Fruit fly (Drosophila melanogaster) whole organism, embryonic: ENCODE measurements around the gene SuUR.

Experiments
- Ada2b ChIP-seq: fragments of 200-800 bp; sonication (Bioruptor generic); IDR thresholded peaks from 2 replicates; pipeline ENCODE4 v1.3.6; 2022; ENCODE audit warnings: missing biosample characterization, missing genetic modification characterization
- Awh ChIP-seq: fragments of 200-800 bp; sonication (Bioruptor generic); IDR thresholded peaks from 2 replicates; pipeline ENCODE4, ENCODE4 v1.3.6; 2022; ENCODE audit warnings: missing biosample characterization, missing genetic modification characterization
- CG12155 ChIP-seq: fragments of 200-800 bp; sonication (Bioruptor generic); optimal IDR thresholded peaks from 3 replicates; lab custom pipeline; 2016; ENCODE audit warnings: missing biosample characterization, missing genetic modification characterization
- CG12219 ChIP-seq: fragments of 200-800 bp; sonication (Bioruptor generic); optimal IDR thresholded peaks from 3 replicates; lab custom pipeline; 2018; ENCODE audit warnings: missing biosample characterization, mild to moderate bottlenecking, missing genetic modification characterization
- CG13424 ChIP-seq: fragments of 200-800 bp; sonication (Bioruptor generic); optimal IDR thresholded peaks from 2 replicates; lab custom pipeline; 2019; ENCODE audit warnings: missing biosample characterization, mild to moderate bottlenecking, missing genetic modification characterization, moderate library complexity
- CG15073 ChIP-seq: fragments of 200-800 bp; sonication (Bioruptor generic); optimal IDR thresholded peaks from 2 replicates; lab custom pipeline; 2016; ENCODE audit warnings: missing biosample characterization, missing genetic modification characterization
- CG16813 ChIP-seq: fragments of 200-800 bp; sonication (Bioruptor generic); IDR thresholded peaks from 3 replicates; pipeline ENCODE4 v1.3.6; 2022; ENCODE audit warnings: missing biosample characterization, missing genetic modification characterization; ENCODE audit not compliant: partially characterized antibody
- CG2116 ChIP-seq: fragments of 200-800 bp; sonication (Bioruptor generic); optimal IDR thresholded peaks from 3 replicates; lab custom pipeline; 2018; ENCODE audit warnings: missing biosample characterization, mild to moderate bottlenecking, missing genetic modification characterization
- CG4360 ChIP-seq: fragments of 200-800 bp; sonication (Bioruptor generic); IDR thresholded peaks from 2 replicates; pipeline ENCODE4 v1.3.6; 2022; ENCODE audit warnings: missing biosample characterization, missing genetic modification characterization
- CG4404 ChIP-seq: fragments of 200-800 bp; sonication (Bioruptor generic); IDR thresholded peaks from 2 replicates; pipeline ENCODE4 v1.3.6; 2022; ENCODE audit warnings: missing biosample characterization, missing genetic modification characterization
- CG4617 ChIP-seq: fragments of 200-800 bp; sonication (Bioruptor generic); optimal IDR thresholded peaks from 3 replicates; lab custom pipeline; 2016; ENCODE audit warnings: missing biosample characterization, missing genetic modification characterization, borderline replicate concordance
- CG6791 ChIP-seq: fragments of 200-800 bp; sonication (Bioruptor generic); IDR thresholded peaks from 3 replicates; pipeline ENCODE4 v1.3.6; 2022; ENCODE audit warnings: missing biosample characterization, missing genetic modification characterization; ENCODE audit not compliant: partially characterized antibody
- CG6854 ChIP-seq: fragments of 200-800 bp; sonication (Bioruptor generic); optimal IDR thresholded peaks from 3 replicates; lab custom pipeline; 2017; ENCODE audit warnings: missing biosample characterization, mild to moderate bottlenecking, missing genetic modification characterization
- CG8290 ChIP-seq, 3 experiments: fragments of 200-800 bp; sonication (Bioruptor generic); optimal IDR thresholded peaks; 2 replicates each; lab custom pipeline; 2016 to 2019; ENCODE audit warnings: missing biosample characterization in 3 of 3, missing genetic modification characterization in 3 of 3, mild to moderate bottlenecking in 2 of 3, moderate library complexity in 1 of 3
- CG8765 ChIP-seq: fragments of 200-800 bp; sonication (Bioruptor generic); IDR thresholded peaks from 2 replicates; pipeline ENCODE4 v1.3.6; 2022; ENCODE audit warnings: missing biosample characterization, missing genetic modification characterization
- CG8924 ChIP-seq: fragments of 200-800 bp; optimal IDR thresholded peaks from 3 replicates; lab custom pipeline; 2019; ENCODE audit warnings: missing biosample characterization, mild to moderate bottlenecking, missing genetic modification characterization, moderate library complexity
- CG9797 ChIP-seq: fragments of 200-800 bp; sonication (Bioruptor generic); optimal IDR thresholded peaks from 3 replicates; lab custom pipeline; 2018; ENCODE audit warnings: missing biosample characterization, mild to moderate bottlenecking, missing genetic modification characterization
- CoRest ChIP-seq: fragments of 200-800 bp; sonication (Bioruptor generic); optimal IDR thresholded peaks from 3 replicates; lab custom pipeline; 2018; ENCODE audit warnings: missing biosample characterization, mild to moderate bottlenecking, missing genetic modification characterization, moderate library complexity
- Doc3 ChIP-seq: fragments of 200-800 bp; sonication (Bioruptor generic); IDR thresholded peaks from 3 replicates; pipeline ENCODE4 v1.3.6; 2022; ENCODE audit warnings: missing biosample characterization, missing genetic modification characterization; ENCODE audit not compliant: partially characterized antibody
- HmgZ ChIP-seq: fragments of 200-800 bp; sonication (Bioruptor generic); optimal IDR thresholded peaks from 2 replicates; lab custom pipeline; 2018; ENCODE audit warnings: missing biosample characterization, mild to moderate bottlenecking, missing genetic modification characterization
- Med ChIP-seq: fragments of 200-800 bp; sonication (Bioruptor generic); peaks from one replicate; lab custom pipeline; 2016; ENCODE audit warnings: missing biosample characterization, missing genetic modification characterization, mild to moderate bottlenecking, inconsistent platforms, moderate library complexity
- Meics ChIP-seq: fragments of 200-800 bp; sonication (Bioruptor generic); optimal IDR thresholded peaks from 2 replicates; lab custom pipeline; 2017; ENCODE audit warnings: missing biosample characterization, mild to moderate bottlenecking, missing genetic modification characterization
- NfI ChIP-seq: fragments of 200-800 bp; sonication (Bioruptor generic); optimal IDR thresholded peaks from 3 replicates; lab custom pipeline; 2018; ENCODE audit warnings: missing biosample characterization, mild to moderate bottlenecking, missing genetic modification characterization, moderate library complexity
- Oaz ChIP-seq: fragments of 200-800 bp; sonication (Bioruptor generic); IDR thresholded peaks from 2 replicates; pipeline ENCODE4 v1.3.6; 2022; ENCODE audit warnings: missing biosample characterization, missing genetic modification characterization
- Ptx1 ChIP-seq: fragments of 200-800 bp; sonication (Bioruptor generic); IDR thresholded peaks from 2 replicates; pipeline ENCODE4 v1.3.6; 2022; ENCODE audit warnings: missing biosample characterization, missing genetic modification characterization
- Ravus ChIP-seq: fragments of 200-800 bp; sonication (Bioruptor generic); IDR thresholded peaks from 2 replicates; pipeline ENCODE4 v1.3.6; 2022; ENCODE audit warnings: missing biosample characterization, missing genetic modification characterization
- Spps ChIP-seq: fragments of 200-800 bp; sonication (Bioruptor generic); optimal IDR thresholded peaks from 2 replicates; lab custom pipeline; 2018; ENCODE audit warnings: missing biosample characterization, mild to moderate bottlenecking, missing genetic modification characterization
- abd-A ChIP-seq: fragments of 200-800 bp; sonication (Bioruptor generic); optimal IDR thresholded peaks from 3 replicates; lab custom pipeline; 2019; ENCODE audit warnings: missing biosample characterization, mild to moderate bottlenecking, missing genetic modification characterization, moderate library complexity
- bbx ChIP-seq: fragments of 200-800 bp; sonication (Bioruptor generic); IDR thresholded peaks from 2 replicates; pipeline ENCODE4 v1.3.6; 2022; ENCODE audit warnings: missing biosample characterization, missing genetic modification characterization; ENCODE audit not compliant: partially characterized antibody
- caup ChIP-seq: fragments of 200-800 bp; sonication (Bioruptor generic); optimal IDR thresholded peaks from 3 replicates; lab custom pipeline; 2017; ENCODE audit warnings: missing biosample characterization, mild to moderate bottlenecking, missing genetic modification characterization, moderate library complexity; ENCODE audit not compliant: severe bottlenecking
- dm ChIP-seq: fragments of 200-800 bp; sonication (Bioruptor generic); optimal IDR thresholded peaks from 3 replicates; lab custom pipeline; 2016; ENCODE audit warnings: missing biosample characterization, missing genetic modification characterization
- dmrt11E ChIP-seq: fragments of 200-800 bp; sonication (Bioruptor generic); optimal IDR thresholded peaks from 3 replicates; lab custom pipeline; 2018; ENCODE audit warnings: missing biosample characterization, mild to moderate bottlenecking, missing genetic modification characterization, moderate library complexity
- esg ChIP-seq: fragments of 200-800 bp; sonication (Bioruptor generic); conservative IDR thresholded peaks from 2 replicates; pipeline ENCODE4 v1.3.6; 2022; ENCODE audit warnings: missing biosample characterization, missing genetic modification characterization
- ewg ChIP-seq: fragments of 200-800 bp; sonication (Bioruptor generic); optimal IDR thresholded peaks from 3 replicates; lab custom pipeline; 2017; ENCODE audit warnings: mild to moderate bottlenecking, missing biosample characterization, missing genetic modification reagents, missing genetic modification characterization
- gfzf ChIP-seq: fragments of 200-800 bp; sonication (Bioruptor generic); optimal IDR thresholded peaks from 2 replicates; lab custom pipeline; 2016; ENCODE audit warnings: missing biosample characterization, mild to moderate bottlenecking, missing genetic modification characterization, moderate library complexity
- lilli ChIP-seq: fragments of 200-800 bp; sonication (Bioruptor generic); optimal IDR thresholded peaks from 3 replicates; lab custom pipeline; 2016; ENCODE audit warnings: missing biosample characterization, missing genetic modification characterization
- lmd ChIP-seq: fragments of 200-800 bp; sonication (Bioruptor generic); IDR thresholded peaks from 2 replicates; pipeline ENCODE4 v1.3.6; 2022; ENCODE audit warnings: missing biosample characterization, missing genetic modification characterization
- onecut ChIP-seq: fragments of 200-800 bp; sonication (Bioruptor generic); IDR thresholded peaks from 2 replicates; pipeline ENCODE4 v1.3.6; 2022; ENCODE audit warnings: missing biosample characterization, missing genetic modification characterization
- pan ChIP-seq, 4 experiments: fragments of >200 bp in 3 of 4; fragments of 200-800 bp in 1 of 4; sonication (Bioruptor generic) in 1 of 4; optimal IDR thresholded peaks in 3 of 4; IDR thresholded peaks in 1 of 4; 2 replicates each; pipeline versions ENCODE4 v1.3.6 to Lab custom; 2017 to 2022; ENCODE audit warnings: missing biosample characterization in 2 of 4, missing genetic modification characterization in 2 of 4, mixed read lengths in 1 of 4
- pzg ChIP-seq: fragments of 200-800 bp; sonication (Bioruptor generic); optimal IDR thresholded peaks from 3 replicates; lab custom pipeline; 2018; ENCODE audit warnings: missing biosample characterization, mild to moderate bottlenecking, missing genetic modification characterization, moderate library complexity
- ssp ChIP-seq: fragments of 200-800 bp; sonication (Bioruptor generic); IDR thresholded peaks from 2 replicates; pipeline ENCODE4 v1.3.6; 2022; ENCODE audit warnings: missing biosample characterization, missing genetic modification characterization
- sug ChIP-seq: fragments of 200-800 bp; optimal IDR thresholded peaks from 2 replicates; lab custom pipeline; 2019; ENCODE audit warnings: missing biosample characterization, mild to moderate bottlenecking, missing genetic modification characterization, moderate library complexity
- tgo ChIP-seq: fragments of 200-800 bp; sonication (Bioruptor generic); IDR thresholded peaks from 3 replicates; pipeline ENCODE4 v1.3.6; 2022; ENCODE audit warnings: missing biosample characterization, missing genetic modification characterization
- twi ChIP-seq: fragments of 200-800 bp; optimal IDR thresholded peaks from 2 replicates; lab custom pipeline; 2019; ENCODE audit warnings: missing biosample characterization, mild to moderate bottlenecking, missing genetic modification characterization, moderate library complexity
- unc-4 ChIP-seq: fragments of 200-800 bp; sonication (Bioruptor generic); IDR thresholded peaks from 2 replicates; pipeline ENCODE4 v1.3.6; 2022; ENCODE audit warnings: missing biosample characterization, missing genetic modification characterization; ENCODE audit not compliant: partially characterized antibody
- vnd ChIP-seq: fragments of 200-800 bp; sonication (Bioruptor generic); IDR thresholded peaks from 3 replicates; pipeline ENCODE4 v1.3.6; 2022; ENCODE audit warnings: missing biosample characterization, missing genetic modification characterization; ENCODE audit not compliant: partially characterized antibody

The SuUR gene

DNA sequence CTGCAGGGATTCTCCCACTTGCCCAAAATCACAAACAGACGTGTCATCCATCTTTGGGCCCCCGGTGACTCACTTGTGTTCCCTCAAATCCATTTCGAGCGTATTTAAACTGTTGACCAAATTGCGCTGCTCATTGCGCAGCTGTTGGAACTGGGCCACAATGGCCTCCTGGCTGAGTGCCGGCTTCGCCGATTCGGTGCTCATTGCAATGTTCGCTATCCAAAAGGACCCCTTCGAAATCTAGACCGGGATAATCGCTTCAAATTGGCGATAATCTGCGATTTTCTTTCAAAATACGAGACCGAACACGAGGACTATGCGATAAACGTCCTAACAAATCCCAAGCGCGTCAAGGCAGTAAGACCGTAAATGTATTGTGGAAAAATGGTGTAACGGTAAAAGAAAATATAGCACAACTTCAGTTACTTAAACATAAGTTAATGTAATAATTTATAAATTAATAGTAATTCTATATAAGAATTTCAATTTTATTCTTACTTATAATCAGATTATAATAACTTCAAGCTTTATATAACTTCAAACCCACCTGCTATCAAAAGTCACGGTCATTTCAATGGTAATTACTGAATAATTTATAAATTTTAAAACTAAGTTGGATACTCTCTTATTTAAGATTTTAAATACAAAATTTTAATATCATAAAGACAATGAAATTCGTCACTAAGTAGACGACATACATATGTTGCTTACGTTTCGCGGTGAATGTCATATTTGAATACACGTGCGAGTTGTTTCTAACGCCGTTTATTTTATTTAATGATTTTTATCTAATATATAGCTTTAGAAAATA is 9.5 kb downstream of the SuUR start, which contains the start of the genes Pfdn2 and Noc1 (continued):
- TF ChIP-seq Ada2b (GFP tag; lab: Robert Waterston, UW) (peak; percentile 53; the same call in 1 of the 2 replicates), Spps (tag; lab: Kevin White, UChicago) (no peak), caup (GFP tag; lab: Kevin White, UChicago) (no peak), vnd (GFP tag; lab: Robert Waterston, UW) (0 out of 3 replicates have a peak, but pooled peaks have one; percentile 12), Doc3 (GFP tag; lab: Robert Waterston, UW) (0 out of 3 replicates have a peak, but pooled peaks have one; percentile 35), CG4617 (GFP tag; lab: Kevin White, UChicago) (peak; percentile 59), pzg (peak; percentile 37), CG15073 (GFP tag; lab: Kevin White, UChicago) (no peak), CG8290 (GFP tag; optimal IDR thresholded peaks at IDR 0.05; lab: Kevin White, UChicago) (peak; percentile 57), CG8290 (tag; optimal IDR thresholded peaks at IDR 0.05; lab: Kevin White, UChicago) (no peak), CG8924 (tag; lab: Kevin White, UChicago) (peak; percentile 50), Med (peak; percentile 76), Meics (GFP tag; lab: Kevin White, UChicago) (peak; percentile 100), dmrt11E (tag; lab: Kevin White, UChicago) (peak; percentile 68), CG9797 (GFP tag; lab: Kevin White, UChicago) (peak; percentile 49), dm (peak; percentile 57), abd-A (no peak), Awh (0 out of 2 replicates have a peak, but pooled peaks have one; percentile 15), CG16813 (GFP tag; lab: Robert Waterston, UW) (no peak), CG6854 (no peak), CoRest (tag; lab: Kevin White, UChicago) (peak; percentile 80), CG12219 (GFP tag; lab: Kevin White, UChicago) (no peak), HmgZ (tag; lab: Kevin White, UChicago) (peak; percentile 36), pan (optimal IDR thresholded peaks at IDR 0.05; lab: Kevin White, UChicago) (no peak), pan (GFP tag; optimal IDR thresholded peaks at IDR 0.05 in 1 of 2, IDR thresholded peaks at IDR 0.05 in 1 of 2) (peak in 1 of 2 experiments; percentile 61), esg (peak; percentile 44; the same call in 1 of the 2 replicates), CG2116 (GFP tag; lab: Kevin White, UChicago) (peak; percentile 18), bbx (GFP tag; lab: Robert Waterston, UW) (no peak), ewg (GFP tag; lab: Kevin White, UChicago) (peak; percentile 53), onecut (GFP tag; lab: Robert Waterston, UW) (no peak), sug (tag; lab: Kevin White, UChicago) (peak; percentile 58), gfzf (GFP tag; lab: Kevin White, UChicago) (peak; percentile 69), lmd (GFP tag; lab: Robert Waterston, UW) (peak; percentile 49), NfI (GFP tag; lab: Kevin White, UChicago) (peak; percentile 41), CG4360 (no peak), CG4404 (0 out of 2 replicates have a peak, but pooled peaks have one; percentile 29), tgo (peak; percentile 41; the same call in 2 of the 3 replicates), CG13424 (tag; lab: Kevin White, UChicago) (peak; percentile 73), Ptx1 (peak; percentile 57; the same call in 1 of the 2 replicates), Ravus (no peak), Oaz (GFP tag; lab: Robert Waterston, UW) (no peak), lilli (GFP tag; lab: Kevin White, UChicago) (peak; percentile 45), twi (tag; lab: Kevin White, UChicago) (peak; percentile 82), CG6791 (GFP tag; lab: Robert Waterston, UW) (no peak), unc-4 (GFP tag; lab: Robert Waterston, UW) (no peak), CG8765 (no peak), ssp (GFP tag; lab: Robert Waterston, UW) (peak; percentile 32; the same call in 1 of the 2 replicates), CG12155 (GFP tag; lab: Kevin White, UChicago) (peak; percentile 54)
